Worm (Caenorhabditis elegans): ENCODE measurements around the gene C03A7.2.

ce11 chrV:5203643-5204042, 21.9 kb downstream of the C03A7.2 start:
- no peak for TF ChIP-seq ztf-11 (tag; optimal IDR thresholded peaks at IDR 0.05)
- TF ChIP-seq lin-15B (tag; optimal IDR thresholded peaks at IDR 0.05), result no peak
- TF ChIP-seq mdl-1 (tag; optimal IDR thresholded peaks at IDR 0.05), result no peak
- no peak for TF ChIP-seq skn-1 (tag; optimal IDR thresholded peaks at IDR 0.05)
- TF ChIP-seq elt-1 (tag; optimal IDR thresholded peaks at IDR 0.05), result no peak

Data from whole organism, L3 larva.